Worm (Caenorhabditis elegans) whole organism, young adult: ENCODE results near the gene F19H6.6.
A peak's percentile ranks its signal among the peaks of the same experiment; 100 is the strongest.

Experiments
- B0336.3 ChIP-seq: fragments of 200-800 bp; sonication (Bioruptor generic); IDR thresholded peaks from 2 replicates; pipeline ENCODE4 v1.3.6; 2022; ENCODE audit warnings: missing genetic modification characterization, missing compliant biosample characterization
- C17E4.6 ChIP-seq: fragments of 200-800 bp; sonication (Bioruptor generic); IDR thresholded peaks from 2 replicates; pipeline ENCODE4 v1.3.6; 2022; ENCODE audit warnings: missing genetic modification reagents, missing genetic modification characterization, missing compliant biosample characterization
- F10E7.11 ChIP-seq: sonication (generic microtip); optimal IDR thresholded peaks from 2 replicates; lab custom pipeline; 2017; ENCODE audit warnings: mild to moderate bottlenecking, missing genetic modification characterization, moderate library complexity, missing compliant biosample characterization
- F23B12.7 ChIP-seq: sonication (generic microtip); optimal IDR thresholded peaks from 2 replicates; lab custom pipeline; 2017; ENCODE audit warnings: missing genetic modification characterization, mild to moderate bottlenecking, missing compliant biosample characterization, antibody characterized with exemption, moderate library complexity; ENCODE audit not compliant: insufficient read depth
- F33H1.4 ChIP-seq: fragments of 200-800 bp; sonication (Bioruptor generic); IDR thresholded peaks from 2 replicates; pipeline ENCODE4 v1.3.6; 2022; ENCODE audit warnings: missing genetic modification reagents, missing genetic modification characterization, missing compliant biosample characterization
- F37B4.10 ChIP-seq: fragments of 200-800 bp; sonication (Bioruptor generic); IDR thresholded peaks from 2 replicates; pipeline ENCODE4 v1.3.6; 2022; ENCODE audit warnings: missing genetic modification characterization, missing compliant biosample characterization
- F39B2.1 ChIP-seq: fragments of 200-800 bp; sonication (Bioruptor generic); IDR thresholded peaks from 2 replicates; pipeline ENCODE4 v1.3.6; 2022; ENCODE audit warnings: missing genetic modification reagents, missing genetic modification characterization, missing compliant biosample characterization
- F49E8.2 ChIP-seq: sonication (generic microtip); optimal IDR thresholded peaks from 3 replicates; lab custom pipeline; 2017; ENCODE audit warnings: missing genetic modification characterization, mild to moderate bottlenecking, missing compliant biosample characterization, antibody characterized with exemption, moderate library complexity; ENCODE audit not compliant: insufficient read depth
- F57A8.1 ChIP-seq: fragments of 200-800 bp; sonication (Bioruptor generic); optimal IDR thresholded peaks from 2 replicates; lab custom pipeline; 2018; ENCODE audit warnings: mild to moderate bottlenecking, missing genetic modification characterization, moderate library complexity, missing compliant biosample characterization
- F57C9.4 ChIP-seq: sonication (generic microtip); optimal IDR thresholded peaks from 2 replicates; lab custom pipeline; 2017; ENCODE audit warnings: mild to moderate bottlenecking, missing genetic modification characterization, missing compliant biosample characterization
- T07F8.4 ChIP-seq: sonication (generic microtip); optimal IDR thresholded peaks from 2 replicates; lab custom pipeline; 2016; ENCODE audit warnings: mild to moderate bottlenecking, missing genetic modification characterization, moderate library complexity, missing compliant biosample characterization
- Y67H2A.10 ChIP-seq: fragments of 200-800 bp; sonication (Bioruptor generic); conservative IDR thresholded peaks from 2 replicates; pipeline ENCODE4 v1.3.6; 2022; ENCODE audit warnings: missing genetic modification reagents, missing genetic modification characterization, missing compliant biosample characterization
- Y95B8A.8 ChIP-seq: fragments of 200-800 bp; sonication (Bioruptor generic); IDR thresholded peaks from 2 replicates; pipeline ENCODE4 v1.3.6; 2022; ENCODE audit warnings: missing genetic modification reagents, missing genetic modification characterization, missing compliant biosample characterization
- ZK185.1 ChIP-seq: sonication (generic microtip); optimal IDR thresholded peaks from 2 replicates; lab custom pipeline; 2016; ENCODE audit warnings: mild to moderate bottlenecking, missing genetic modification characterization, missing compliant biosample characterization; ENCODE audit not compliant: poor library complexity, severe bottlenecking
- ama-1 ChIP-seq, 3 experiments: fragments of 150-350 bp in 1 of 3; sonication (generic microtip) in 2 of 3; optimal IDR thresholded peaks; 2 replicates each; lab custom pipeline; 2014 to 2018; ENCODE audit warnings: missing biosample characterization in 2 of 3, missing genetic modification characterization in 2 of 3, missing genetic modification reagents in 2 of 3
- aptf-2 ChIP-seq: fragments of 200-800 bp; sonication (Bioruptor generic); conservative IDR thresholded peaks from 2 replicates; pipeline ENCODE4 v1.3.6; 2022; ENCODE audit warnings: missing genetic modification reagents, missing genetic modification characterization, missing compliant biosample characterization
- aptf-3 ChIP-seq: fragments of 200-800 bp; sonication (Bioruptor generic); IDR thresholded peaks from 2 replicates; pipeline ENCODE4 v1.3.6; 2022; ENCODE audit warnings: missing genetic modification characterization, missing compliant biosample characterization
- atf-7 ChIP-seq: sonication (generic microtip); optimal IDR thresholded peaks from 2 replicates; lab custom pipeline; 2017; ENCODE audit warnings: mild to moderate bottlenecking, missing genetic modification characterization, missing compliant biosample characterization
- athp-1 ChIP-seq: sonication (generic microtip); optimal IDR thresholded peaks from 2 replicates; lab custom pipeline; 2017; ENCODE audit warnings: mild to moderate bottlenecking, missing genetic modification characterization, missing compliant biosample characterization
- cebp-2 ChIP-seq: fragments of 200-800 bp; sonication (Bioruptor generic); IDR thresholded peaks from 2 replicates; pipeline ENCODE4 v1.3.6; 2022; ENCODE audit warnings: missing genetic modification characterization, missing compliant biosample characterization
- chd-7 ChIP-seq: sonication (generic microtip); optimal IDR thresholded peaks from 2 replicates; lab custom pipeline; 2016; ENCODE audit warnings: mild to moderate bottlenecking, missing genetic modification characterization, moderate library complexity, missing compliant biosample characterization
- die-1 ChIP-seq: sonication (generic microtip); optimal IDR thresholded peaks from 2 replicates; lab custom pipeline; 2016; ENCODE audit warnings: missing genotype, mild to moderate bottlenecking, missing genetic modification characterization, missing compliant biosample characterization
- dpl-1 ChIP-seq: fragments of 150-350 bp; optimal IDR thresholded peaks from 2 replicates; lab custom pipeline; 2014; ENCODE audit warnings: missing biosample characterization, missing genetic modification reagents, missing genetic modification characterization
- efl-1 ChIP-seq: fragments of 150-350 bp; optimal IDR thresholded peaks from 2 replicates; lab custom pipeline; 2014; ENCODE audit warnings: missing biosample characterization, missing genetic modification reagents, missing genetic modification characterization
- ets-4 ChIP-seq: fragments of 200-800 bp; sonication (Bioruptor generic); optimal IDR thresholded peaks from 2 replicates; lab custom pipeline; 2018; ENCODE audit warnings: mild to moderate bottlenecking, missing genetic modification characterization, missing compliant biosample characterization
- gei-17 ChIP-seq: fragments of 200-800 bp; sonication (Bioruptor generic); optimal IDR thresholded peaks from 2 replicates; lab custom pipeline; 2018; ENCODE audit warnings: mild to moderate bottlenecking, missing genetic modification characterization, missing compliant biosample characterization
- hlh-26 ChIP-seq: fragments of 200-800 bp; sonication (Bioruptor generic); conservative IDR thresholded peaks from 2 replicates; pipeline ENCODE4 v1.3.6; 2022; ENCODE audit warnings: missing genetic modification reagents, missing genetic modification characterization, missing compliant biosample characterization
- let-607 ChIP-seq, 2 experiments: fragments of 200-800 bp in 1 of 2; sonication (Bioruptor generic) in 1 of 2; sonication (generic microtip) in 1 of 2; optimal IDR thresholded peaks; 2 replicates each; lab custom pipeline; 2016 to 2018; ENCODE audit warnings: mild to moderate bottlenecking in 2 of 2, missing compliant biosample characterization in 2 of 2, missing genetic modification characterization in 2 of 2, moderate library complexity in 2 of 2, missing genotype in 1 of 2
- lin-35 ChIP-seq, 3 experiments: fragments of 150-350 bp in 2 of 3; sonication (generic microtip) in 1 of 3; optimal IDR thresholded peaks; 2 replicates each; lab custom pipeline; 2014 to 2018; ENCODE audit warnings: missing biosample characterization in 3 of 3, missing genetic modification characterization in 3 of 3, missing genetic modification reagents in 3 of 3
- lin-54 ChIP-seq: fragments of 200-800 bp; sonication (Bioruptor generic); optimal IDR thresholded peaks from 2 replicates; lab custom pipeline; 2018; ENCODE audit warnings: mild to moderate bottlenecking, missing genetic modification characterization, missing compliant biosample characterization
- lir-1 ChIP-seq: fragments of 200-800 bp; sonication (Bioruptor generic); conservative IDR thresholded peaks from 2 replicates; pipeline ENCODE4 v1.3.6; 2022; ENCODE audit warnings: missing genetic modification reagents, missing genetic modification characterization, missing compliant biosample characterization
- madf-10 ChIP-seq: sonication (generic microtip); optimal IDR thresholded peaks from 2 replicates; lab custom pipeline; 2016; ENCODE audit warnings: mild to moderate bottlenecking, missing genetic modification characterization, missing compliant biosample characterization
- madf-6 ChIP-seq: fragments of 200-800 bp; sonication (Bioruptor generic); IDR thresholded peaks from 2 replicates; pipeline ENCODE4 v1.3.6; 2022; ENCODE audit warnings: missing genetic modification reagents, missing genetic modification characterization, missing compliant biosample characterization
- nhr-120 ChIP-seq: fragments of 200-800 bp; sonication (Bioruptor generic); IDR thresholded peaks from 2 replicates; pipeline ENCODE4 v1.3.6; 2022; ENCODE audit warnings: missing genetic modification characterization, missing compliant biosample characterization
- nhr-27 ChIP-seq: fragments of 200-800 bp; sonication (Bioruptor generic); optimal IDR thresholded peaks from 2 replicates; lab custom pipeline; 2018; ENCODE audit warnings: mild to moderate bottlenecking, missing genetic modification characterization, moderate library complexity, missing compliant biosample characterization
- pbrm-1 ChIP-seq: fragments of 200-800 bp; sonication (Bioruptor generic); IDR thresholded peaks from 2 replicates; pipeline ENCODE4 v1.3.6; 2022; ENCODE audit warnings: missing genetic modification reagents, missing genetic modification characterization, missing compliant biosample characterization
- rpc-1 ChIP-seq, 2 experiments: fragments of 150-350 bp in 1 of 2; sonication (generic microtip) in 1 of 2; optimal IDR thresholded peaks; 2 replicates each; lab custom pipeline; 2014 to 2018; ENCODE audit warnings: missing biosample characterization in 1 of 2, missing genetic modification characterization in 1 of 2, missing genetic modification reagents in 1 of 2, missing genotype in 1 of 2
- sdz-38 ChIP-seq: sonication (generic microtip); optimal IDR thresholded peaks from 2 replicates; lab custom pipeline; 2016; ENCODE audit warnings: missing genotype, missing genetic modification characterization, missing compliant biosample characterization
- sea-2 ChIP-seq: fragments of 200-800 bp; sonication (Bioruptor generic); IDR thresholded peaks from 2 replicates; pipeline ENCODE4 v1.3.6; 2022; ENCODE audit warnings: missing genetic modification characterization, missing compliant biosample characterization
- snpc-1.3 ChIP-seq: sonication (generic microtip); optimal IDR thresholded peaks from 2 replicates; lab custom pipeline; 2017; ENCODE audit warnings: missing genetic modification characterization, mild to moderate bottlenecking, missing compliant biosample characterization, antibody characterized with exemption, moderate library complexity, missing genotype, missing genetic modification reagents; ENCODE audit not compliant: insufficient read depth
- snpc-4 ChIP-seq, 5 experiments: fragments of 150-350 bp in 1 of 5; sonication (generic microtip) in 4 of 5; optimal IDR thresholded peaks; 2 replicates each; lab custom pipeline; 2014 to 2018; ENCODE audit warnings: missing genetic modification characterization in 5 of 5, missing biosample characterization in 3 of 5, antibody characterized with exemption in 2 of 5, mild to moderate bottlenecking in 2 of 5, missing compliant biosample characterization in 2 of 5, missing genotype in 2 of 5, moderate library complexity in 2 of 5, missing genetic modification reagents in 1 of 5
- tbx-9 ChIP-seq: sonication (generic microtip); optimal IDR thresholded peaks from 2 replicates; lab custom pipeline; 2016; ENCODE audit warnings: borderline replicate concordance, missing genetic modification characterization, inconsistent platforms, missing compliant biosample characterization
- tlf-1 ChIP-seq: fragments of 200-800 bp; sonication (Bioruptor generic); optimal IDR thresholded peaks from 2 replicates; lab custom pipeline; 2018; ENCODE audit warnings: mild to moderate bottlenecking, missing genetic modification characterization, missing compliant biosample characterization
- unc-62 ChIP-seq: fragments of 150-350 bp; optimal IDR thresholded peaks from 2 replicates; lab custom pipeline; 2014; ENCODE audit warnings: missing biosample characterization, missing genetic modification reagents, missing genetic modification characterization
- ztf-25 ChIP-seq: fragments of 200-800 bp; sonication (Bioruptor generic); IDR thresholded peaks from 2 replicates; pipeline ENCODE4 v1.3.6; 2022; ENCODE audit warnings: missing genetic modification reagents, missing genetic modification characterization, missing compliant biosample characterization
- ztf-3 ChIP-seq: fragments of 200-800 bp; sonication (Bioruptor generic); optimal IDR thresholded peaks from 2 replicates; lab custom pipeline; 2018; ENCODE audit warnings: mild to moderate bottlenecking, missing genetic modification characterization, missing compliant biosample characterization

F19H6.6 gene

ce11 chrX:12337846-12338490 is 22.7 kb upstream of the F19H6.6 start, which contains the start of gene srd-44 (continued):
- TF ChIP-seq ztf-25 (GFP tag; lab: Robert Waterston, UW): 0 out of 2 replicates have a peak, but pooled peaks have one; percentile 76
- no peak for TF ChIP-seq dpl-1 (GFP tag; lab: Kevin White, UChicago)
- TF ChIP-seq efl-1 (GFP tag; lab: Kevin White, UChicago): no peak
- no peak for TF ChIP-seq F49E8.2 (tag; lab: Kevin White, UChicago)
- no peak for TF ChIP-seq hlh-26 (GFP tag; lab: Robert Waterston, UW)
- no peak for TF ChIP-seq B0336.3
- no peak for TF ChIP-seq tbx-9 (tag; lab: Kevin White, UChicago)
- TF ChIP-seq F33H1.4: no peak
- TF ChIP-seq sea-2 (GFP tag; lab: Robert Waterston, UW): no peak
- TF ChIP-seq pbrm-1 (GFP tag; lab: Robert Waterston, UW): peak; percentile 83
- TF ChIP-seq ama-1 (optimal IDR thresholded peaks at IDR 0.05; lab: Kevin White, UChicago): no peak
- TF ChIP-seq ama-1 (GFP tag; optimal IDR thresholded peaks at IDR 0.05; lab: Kevin White, UChicago): no peak
- TF ChIP-seq nhr-27 (tag; lab: Kevin White, UChicago): no peak
- no peak for TF ChIP-seq tlf-1 (GFP tag; lab: Kevin White, UChicago)
- TF ChIP-seq lin-35 (GFP tag; optimal IDR thresholded peaks at IDR 0.05; lab: Kevin White, UChicago): no peak
- no peak for TF ChIP-seq aptf-2 (GFP tag; lab: Robert Waterston, UW)
- TF ChIP-seq snpc-4 (GFP tag; optimal IDR thresholded peaks at IDR 0.05; lab: Kevin White, UChicago): peak; percentile 56
- TF ChIP-seq snpc-4 (tag; optimal IDR thresholded peaks at IDR 0.05; lab: Kevin White, UChicago): no peak
- TF ChIP-seq snpc-1.3 (tag; lab: Kevin White, UChicago): peak; percentile 64
- no peak for TF ChIP-seq atf-7 (tag; lab: Kevin White, UChicago)
- peak; percentile 45 for TF ChIP-seq athp-1 (tag; lab: Kevin White, UChicago)
- no peak for TF ChIP-seq lir-1 (GFP tag; lab: Robert Waterston, UW)
- no peak for TF ChIP-seq nhr-120 (GFP tag; lab: Robert Waterston, UW)
- no peak for TF ChIP-seq C17E4.6 (GFP tag; lab: Robert Waterston, UW)
- TF ChIP-seq F23B12.7: no peak
- TF ChIP-seq Y95B8A.8 (GFP tag; lab: Robert Waterston, UW): no peak
- TF ChIP-seq lin-54 (GFP tag; lab: Kevin White, UChicago): no peak
- no peak for TF ChIP-seq unc-62 (GFP tag; lab: Kevin White, UChicago)
- TF ChIP-seq gei-17 (GFP tag; lab: Kevin White, UChicago): no peak
- TF ChIP-seq aptf-3: no peak
- no peak for TF ChIP-seq F39B2.1 (GFP tag; lab: Robert Waterston, UW)
- peak; percentile 72 for TF ChIP-seq rpc-1 (optimal IDR thresholded peaks at IDR 0.05; lab: Kevin White, UChicago)
- TF ChIP-seq rpc-1 (tag; optimal IDR thresholded peaks at IDR 0.05; lab: Kevin White, UChicago): peak; percentile 85
- peak; percentile 83 for TF ChIP-seq ZK185.1
- no peak for TF ChIP-seq F10E7.11 (tag; lab: Kevin White, UChicago)
- peak; percentile 36 for TF ChIP-seq madf-10
- no peak for TF ChIP-seq cebp-2 (GFP tag; lab: Robert Waterston, UW)
- no peak for TF ChIP-seq let-607 (tag; optimal IDR thresholded peaks at IDR 0.05; lab: Kevin White, UChicago)
- TF ChIP-seq ztf-3 (GFP tag; lab: Kevin White, UChicago): no peak
- no peak for TF ChIP-seq F37B4.10 (GFP tag; lab: Robert Waterston, UW)
- TF ChIP-seq Y67H2A.10 (GFP tag; lab: Robert Waterston, UW): no peak
- no peak for TF ChIP-seq ets-4
- TF ChIP-seq chd-7 (tag; lab: Kevin White, UChicago): no peak
- TF ChIP-seq F57A8.1 (GFP tag; lab: Kevin White, UChicago): no peak
- TF ChIP-seq T07F8.4 (tag; lab: Kevin White, UChicago): peak; percentile 52
- TF ChIP-seq F57C9.4 (tag; lab: Kevin White, UChicago): no peak
- peak; percentile 71 for TF ChIP-seq die-1 (tag; lab: Kevin White, UChicago)
- no peak for TF ChIP-seq sdz-38 (tag; lab: Kevin White, UChicago)
- no peak for TF ChIP-seq madf-6 (GFP tag; lab: Robert Waterston, UW)
